Fruit fly (Drosophila melanogaster): Measurements from ENCODE around the gene RhoGAP18B.

DNA sequence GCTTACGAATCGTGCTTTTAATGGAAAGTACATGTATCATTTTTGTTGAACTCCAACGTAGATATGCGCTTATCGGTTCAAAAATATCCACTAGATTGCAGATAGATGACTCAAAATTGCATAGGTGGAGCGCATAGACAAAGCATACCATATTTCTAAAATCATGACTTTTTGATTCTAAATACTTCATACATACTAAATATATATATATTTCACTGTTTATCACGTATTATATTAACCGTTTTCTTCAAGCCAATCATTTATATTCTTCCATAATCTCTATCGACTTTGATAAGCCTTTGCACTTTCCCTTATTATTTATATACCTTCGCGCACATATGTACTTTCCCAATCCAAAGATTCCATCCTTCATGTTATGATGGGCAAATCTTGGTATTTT lies 45.1 kb upstream of the RhoGAP18B start, which contains the start of gene CG14195:
- no peak for TF ChIP-seq CG7045 (GFP tag; optimal IDR thresholded peaks at IDR 0.05)
- TF ChIP-seq Hr96 (GFP tag; optimal IDR thresholded peaks at IDR 0.05), result no peak
- TF ChIP-seq CG5204 (GFP tag; optimal IDR thresholded peaks at IDR 0.05), result no peak
- no peak for TF ChIP-seq CG11617 (GFP tag; optimal IDR thresholded peaks at IDR 0.05)
- TF ChIP-seq toe (GFP tag; optimal IDR thresholded peaks at IDR 0.05), result no peak
- no peak for TF ChIP-seq Crg-1 (GFP tag; optimal IDR thresholded peaks at IDR 0.05)
- no peak for TF ChIP-seq cnc (optimal IDR thresholded peaks at IDR 0.05)
